Worm (Caenorhabditis elegans) whole organism, midembryonic: ENCODE results near the gene ZK355.8.

Source experiments
- T22C8.4 ChIP-seq: fragments of 200-800 bp; sonication (Bioruptor generic); IDR thresholded peaks from 2 replicates; pipeline ENCODE4 v1.3.6; 2022; ENCODE audit warnings: missing genetic modification characterization, missing compliant biosample characterization
- cog-1 ChIP-seq: sonication (generic microtip); optimal IDR thresholded peaks from 2 replicates; lab custom pipeline; 2016; ENCODE audit warnings: missing genetic modification characterization, missing compliant biosample characterization
- flt-1 ChIP-seq: fragments of 200-800 bp; sonication (Bioruptor generic); IDR thresholded peaks from 2 replicates; pipeline ENCODE4 v1.3.6; 2022; ENCODE audit warnings: missing genetic modification characterization, missing compliant biosample characterization
- klf-2 ChIP-seq: fragments of 200-800 bp; sonication (Bioruptor generic); conservative IDR thresholded peaks from 2 replicates; pipeline ENCODE4 v1.3.6; 2022; ENCODE audit warnings: missing genetic modification reagents, missing genetic modification characterization, missing compliant biosample characterization
- tab-1 ChIP-seq: fragments of 200-800 bp; sonication (Bioruptor generic); IDR thresholded peaks from 2 replicates; pipeline ENCODE4 v1.3.6; 2022; ENCODE audit warnings: missing genetic modification characterization, missing compliant biosample characterization

DNA sequence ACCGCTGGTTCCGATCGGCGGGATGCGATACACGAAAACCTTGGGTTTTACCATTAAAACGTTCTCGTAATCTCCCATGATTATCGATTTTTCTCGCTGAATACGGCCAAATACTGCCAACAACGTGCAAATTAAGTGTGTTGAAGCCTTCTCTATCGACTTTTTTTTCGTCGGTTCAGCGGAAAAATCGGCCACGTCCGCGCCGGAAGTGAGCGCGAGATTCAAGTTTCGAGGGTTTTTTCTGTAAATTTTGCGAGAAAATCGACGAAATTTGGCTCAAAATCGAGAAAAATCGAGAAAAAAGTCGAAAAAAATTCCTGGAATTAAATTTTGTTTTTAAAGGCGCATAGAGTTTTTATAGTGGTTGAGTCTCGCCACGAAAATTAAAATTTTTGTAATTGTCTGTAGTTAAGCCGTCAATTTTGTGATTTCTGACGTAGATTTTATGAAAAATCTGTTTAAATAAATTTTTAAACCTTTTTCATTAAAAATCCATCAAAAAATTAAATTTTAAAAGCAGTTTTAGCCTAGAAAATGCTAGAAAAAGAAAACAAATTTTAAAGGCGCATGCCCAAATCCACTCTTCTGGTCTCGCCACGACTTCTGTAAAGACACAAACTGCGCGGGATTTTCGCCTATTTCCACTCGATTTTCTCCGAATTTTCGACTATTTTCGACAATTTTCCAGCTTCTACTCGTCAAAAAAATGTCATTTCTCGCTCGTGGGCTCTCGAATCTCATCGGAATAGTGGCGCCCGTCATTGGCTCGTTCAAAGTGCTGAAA lies 8.3 kb upstream of the ZK355.8 start, which contains the start of the genes ncap-1 and Y110A2AR.1:
- no peak for TF ChIP-seq tab-1 (GFP tag; lab: Robert Waterston, UW)
- no peak for TF ChIP-seq flt-1
- 0 out of 2 replicates have a peak, but pooled peaks have one; percentile 10 for TF ChIP-seq T22C8.4 (GFP tag; lab: Robert Waterston, UW)
- no peak for TF ChIP-seq cog-1 (tag; lab: Kevin White, UChicago)
- no peak for TF ChIP-seq klf-2 (GFP tag; lab: Robert Waterston, UW)
